Fruit fly (Drosophila melanogaster): ENCODE results near the gene CG13398.

DNA sequence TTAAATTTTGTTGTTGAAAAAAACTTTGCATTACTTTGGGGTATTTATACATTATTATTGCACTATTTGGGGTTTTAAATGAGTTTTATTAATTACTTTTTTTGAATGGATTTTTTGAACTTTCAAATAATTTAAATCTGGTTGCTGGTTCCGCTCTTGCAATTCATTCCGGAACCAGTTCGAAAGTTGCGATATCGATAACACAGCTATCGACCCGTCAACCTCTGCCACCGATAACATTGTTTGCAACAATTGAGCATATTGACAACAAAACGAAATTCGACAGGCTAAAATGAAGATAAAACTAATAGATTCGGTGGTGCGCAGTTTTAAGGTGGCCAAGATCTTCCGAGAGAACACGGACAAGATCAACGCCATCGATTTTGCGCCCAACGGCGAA, 40.8 kb downstream of the CG13398 start, which contains the start of gene Wdr82:
- no peak for TF ChIP-seq pan (optimal IDR thresholded peaks at IDR 0.05)
- TF ChIP-seq EcR (GFP tag; optimal IDR thresholded peaks at IDR 0.05): no peak
- TF ChIP-seq psq (optimal IDR thresholded peaks at IDR 0.05): no peak
- TF ChIP-seq CG8478 (optimal IDR thresholded peaks at IDR 0.05): no peak
